Worm (Caenorhabditis elegans) whole organism, L3 larva: ENCODE measurements around the gene F17E9.16.

Source experiments
- aly-2 ChIP-seq: fragments of 150-350 bp; optimal IDR thresholded peaks from 2 replicates; lab custom pipeline; 2014; ENCODE audit warnings: missing biosample characterization, missing genetic modification characterization
- ama-1 ChIP-seq: fragments of 150-350 bp; optimal IDR thresholded peaks from 2 replicates; lab custom pipeline; 2018
- lin-15B ChIP-seq: fragments of 150-350 bp; optimal IDR thresholded peaks from 2 replicates; lab custom pipeline; 2014; ENCODE audit warnings: missing biosample characterization, missing genetic modification characterization
- lin-39 ChIP-seq: fragments of 150-350 bp; optimal IDR thresholded peaks from 2 replicates; lab custom pipeline; 2018; ENCODE audit warnings: missing biosample characterization, missing genetic modification reagents, missing genetic modification characterization
- nhr-237 ChIP-seq: fragments of 150-350 bp; optimal IDR thresholded peaks from 2 replicates; lab custom pipeline; 2014; ENCODE audit warnings: missing biosample characterization, missing genetic modification characterization
- nhr-77 ChIP-seq: fragments of 150-350 bp; optimal IDR thresholded peaks from 2 replicates; lab custom pipeline; 2014; ENCODE audit warnings: missing biosample characterization, missing genetic modification characterization
- pqm-1 ChIP-seq: fragments of 150-350 bp; optimal IDR thresholded peaks from 2 replicates; lab custom pipeline; 2017; ENCODE audit warnings: missing biosample characterization, missing genetic modification characterization, inconsistent platforms
- unc-62 ChIP-seq: fragments of 150-350 bp; sonication (generic microtip); optimal IDR thresholded peaks from 4 replicates; lab custom pipeline; 2014; ENCODE audit warnings: missing biosample characterization, missing genetic modification reagents, missing genetic modification characterization
- zag-1 ChIP-seq: fragments of 150-350 bp; optimal IDR thresholded peaks from 2 replicates; lab custom pipeline; 2014; ENCODE audit warnings: missing biosample characterization, missing genetic modification characterization

- TF ChIP-seq zag-1 (tag; lab: Kevin White, UChicago): no peak
- TF ChIP-seq pqm-1 (tag; lab: Kevin White, UChicago): no peak
- no peak for TF ChIP-seq lin-15B
- TF ChIP-seq unc-62 (GFP tag; lab: Kevin White, UChicago): no peak
- TF ChIP-seq nhr-237 (tag; lab: Kevin White, UChicago): no peak
- TF ChIP-seq lin-39 (tag; lab: Kevin White, UChicago): no peak
- TF ChIP-seq aly-2: no peak
- no peak for TF ChIP-seq nhr-77 (tag; lab: Kevin White, UChicago)
- TF ChIP-seq ama-1: no peak
Observed at ce11 chrIV:8385662-8386061, 33.5 kb downstream of the F17E9.16 start.
